Fruit fly (Drosophila melanogaster) whole organism, embryonic: ENCODE measurements around the gene CG15814.

Source experiments
- Asciz ChIP-seq: fragments of 200-800 bp; sonication (Bioruptor generic); optimal IDR thresholded peaks from 2 replicates; lab custom pipeline; 2017; ENCODE audit warnings: missing biosample characterization, mild to moderate bottlenecking, missing genetic modification characterization, missing genetic modification reagents
- Bgb ChIP-seq: fragments of 200-800 bp; sonication (Bioruptor generic); IDR thresholded peaks from 2 replicates; pipeline ENCODE4 v1.3.6; 2022; ENCODE audit warnings: missing biosample characterization, missing genetic modification characterization; ENCODE audit not compliant: partially characterized antibody
- CG10321 ChIP-seq: fragments of 200-800 bp; sonication (Bioruptor generic); IDR thresholded peaks from 2 replicates; pipeline ENCODE4 v1.3.6; 2022; ENCODE audit warnings: missing biosample characterization, missing genetic modification characterization
- CG10979 ChIP-seq: fragments of 200-800 bp; sonication (Bioruptor generic); optimal IDR thresholded peaks from 2 replicates; lab custom pipeline; 2018; ENCODE audit warnings: missing biosample characterization, mild to moderate bottlenecking, missing genetic modification characterization, moderate library complexity
- CG12769 ChIP-seq: fragments of 200-800 bp; sonication (Bioruptor generic); optimal IDR thresholded peaks from 2 replicates; lab custom pipeline; 2019; ENCODE audit warnings: missing biosample characterization, mild to moderate bottlenecking, missing genetic modification characterization, moderate library complexity
- CG15601 ChIP-seq: fragments of 200-800 bp; sonication (Bioruptor generic); optimal IDR thresholded peaks from 3 replicates; lab custom pipeline; 2019; ENCODE audit warnings: missing biosample characterization, mild to moderate bottlenecking, missing genetic modification characterization, moderate library complexity
- CG16779 ChIP-seq: fragments of 200-800 bp; sonication (Bioruptor generic); IDR thresholded peaks from 2 replicates; pipeline ENCODE4 v1.3.6; 2022; ENCODE audit warnings: missing biosample characterization, missing genetic modification characterization
- CG16815 ChIP-seq: fragments of 200-800 bp; sonication (Bioruptor generic); optimal IDR thresholded peaks from 3 replicates; lab custom pipeline; 2017; ENCODE audit warnings: missing biosample characterization, mild to moderate bottlenecking, missing genetic modification characterization
- CG17385 ChIP-seq: fragments of 200-800 bp; sonication (Bioruptor generic); optimal IDR thresholded peaks from 3 replicates; lab custom pipeline; 2018; ENCODE audit warnings: missing biosample characterization, mild to moderate bottlenecking, missing genetic modification characterization
- CG17612 ChIP-seq: fragments of 200-800 bp; sonication (Bioruptor generic); IDR thresholded peaks from 2 replicates; pipeline ENCODE4 v1.3.6; 2022; ENCODE audit warnings: missing biosample characterization, missing genetic modification characterization
- CG18476 ChIP-seq: fragments of 200-800 bp; sonication (Bioruptor generic); optimal IDR thresholded peaks from 2 replicates; lab custom pipeline; 2016; ENCODE audit warnings: missing biosample characterization, mild to moderate bottlenecking, missing genetic modification characterization
- CG3065 ChIP-seq: fragments of 200-800 bp; sonication (Bioruptor generic); optimal IDR thresholded peaks from 2 replicates; lab custom pipeline; 2016; ENCODE audit warnings: missing biosample characterization, missing genetic modification characterization
- CG3995 ChIP-seq: fragments of 200-800 bp; sonication (Bioruptor generic); optimal IDR thresholded peaks from 3 replicates; lab custom pipeline; 2016; ENCODE audit warnings: missing biosample characterization, missing genetic modification characterization
- CG6689 ChIP-seq: fragments of 200-800 bp; sonication (Bioruptor generic); IDR thresholded peaks from 2 replicates; pipeline ENCODE4 v1.3.6; 2022; ENCODE audit warnings: missing biosample characterization, missing genetic modification characterization
- CG7372 ChIP-seq: fragments of 200-800 bp; sonication (Bioruptor generic); IDR thresholded peaks from 2 replicates; pipeline ENCODE4 v1.3.6; 2022; ENCODE audit warnings: missing biosample characterization, missing genetic modification characterization
- CG7745 ChIP-seq: fragments of 200-800 bp; sonication (Bioruptor generic); optimal IDR thresholded peaks from 2 replicates; lab custom pipeline; 2018; ENCODE audit warnings: missing biosample characterization, mild to moderate bottlenecking, missing genetic modification characterization, moderate library complexity
- CG7987 ChIP-seq: fragments of 200-800 bp; sonication (Bioruptor generic); optimal IDR thresholded peaks from 2 replicates; lab custom pipeline; 2018; ENCODE audit warnings: missing biosample characterization, mild to moderate bottlenecking, missing genetic modification characterization, moderate library complexity
- CG9876 ChIP-seq: fragments of 200-800 bp; sonication (Bioruptor generic); optimal IDR thresholded peaks from 2 replicates; lab custom pipeline; 2016; ENCODE audit warnings: missing biosample characterization, missing genetic modification characterization
- CkIIα-i1 ChIP-seq: fragments of 200-800 bp; sonication (Bioruptor generic); IDR thresholded peaks from 2 replicates; pipeline ENCODE4 v1.3.6; 2022; ENCODE audit warnings: missing biosample characterization, missing genetic modification characterization
- CrebB ChIP-seq: fragments of 200-800 bp; sonication (Bioruptor generic); optimal IDR thresholded peaks from 3 replicates; lab custom pipeline; 2018; ENCODE audit warnings: missing biosample characterization, mild to moderate bottlenecking, missing genetic modification characterization
- Dip2 ChIP-seq: fragments of 200-800 bp; sonication (Bioruptor generic); IDR thresholded peaks from 2 replicates; pipeline ENCODE4 v1.3.6; 2022; ENCODE audit warnings: missing biosample characterization, missing genetic modification characterization
- Dip3 ChIP-seq: fragments of 200-800 bp; sonication (Bioruptor generic); optimal IDR thresholded peaks from 3 replicates; lab custom pipeline; 2016; ENCODE audit warnings: missing biosample characterization, missing genetic modification characterization
- Dp ChIP-seq: fragments of 200-800 bp; sonication (Bioruptor generic); optimal IDR thresholded peaks from 2 replicates; lab custom pipeline; 2018; ENCODE audit warnings: missing biosample characterization, mild to moderate bottlenecking, missing genetic modification characterization, moderate library complexity
- E2f1 ChIP-seq: fragments of 200-800 bp; sonication (Bioruptor generic); IDR thresholded peaks from 2 replicates; pipeline ENCODE4 v1.3.6; 2022; ENCODE audit warnings: missing biosample characterization, missing genetic modification characterization
- Fer3 ChIP-seq: fragments of 200-800 bp; sonication (Bioruptor generic); optimal IDR thresholded peaks from 2 replicates; lab custom pipeline; 2018; ENCODE audit warnings: missing biosample characterization, mild to moderate bottlenecking, missing genetic modification characterization, moderate library complexity
- Hr3 ChIP-seq: fragments of 200-800 bp; sonication (Bioruptor generic); optimal IDR thresholded peaks from 3 replicates; lab custom pipeline; 2016; ENCODE audit warnings: missing biosample characterization, missing genetic modification characterization
- Jarid2 ChIP-seq: fragments of 200-800 bp; sonication (Bioruptor generic); optimal IDR thresholded peaks from 3 replicates; lab custom pipeline; 2017; ENCODE audit warnings: mild to moderate bottlenecking, missing biosample characterization, missing genetic modification reagents, missing genetic modification characterization
- Oli ChIP-seq: fragments of 200-800 bp; sonication (Bioruptor generic); optimal IDR thresholded peaks from 2 replicates; lab custom pipeline; 2018; ENCODE audit warnings: missing biosample characterization, mild to moderate bottlenecking, missing genetic modification characterization, moderate library complexity
- Spps ChIP-seq: fragments of 200-800 bp; sonication (Bioruptor generic); optimal IDR thresholded peaks from 2 replicates; lab custom pipeline; 2018; ENCODE audit warnings: missing biosample characterization, mild to moderate bottlenecking, missing genetic modification characterization
- Vsx1 ChIP-seq: fragments of 200-800 bp; sonication (Bioruptor generic); optimal IDR thresholded peaks from 2 replicates; lab custom pipeline; 2017; ENCODE audit warnings: missing biosample characterization, mild to moderate bottlenecking, missing genetic modification characterization, missing genetic modification reagents
- ap ChIP-seq: fragments of 200-800 bp; sonication (Bioruptor generic); IDR thresholded peaks from 2 replicates; pipeline ENCODE4 v1.3.6; 2022; ENCODE audit warnings: missing biosample characterization, missing genetic modification characterization
- ato ChIP-seq: fragments of 200-800 bp; sonication (Bioruptor generic); IDR thresholded peaks from 2 replicates; pipeline ENCODE4 v1.3.6; 2022; ENCODE audit warnings: missing biosample characterization, missing genetic modification characterization; ENCODE audit not compliant: partially characterized antibody
- croc ChIP-seq: fragments of 200-800 bp; sonication (Bioruptor generic); conservative IDR thresholded peaks from 3 replicates; pipeline ENCODE4 v1.3.6; 2022; ENCODE audit warnings: missing biosample characterization, missing genetic modification characterization
- emc ChIP-seq: fragments of 200-800 bp; sonication (Bioruptor generic); optimal IDR thresholded peaks from 2 replicates; lab custom pipeline; 2016; ENCODE audit warnings: missing biosample characterization, missing genetic modification characterization
- eyg ChIP-seq: fragments of 200-800 bp; sonication (Bioruptor generic); optimal IDR thresholded peaks from 3 replicates; lab custom pipeline; 2016; ENCODE audit warnings: missing biosample characterization, missing genetic modification characterization
- gcm ChIP-seq: fragments of 200-800 bp; sonication (Bioruptor generic); optimal IDR thresholded peaks from 2 replicates; lab custom pipeline; 2019; ENCODE audit warnings: missing biosample characterization, mild to moderate bottlenecking, missing genetic modification characterization, moderate library complexity
- grn ChIP-seq: fragments of 200-800 bp; sonication (Bioruptor generic); optimal IDR thresholded peaks from 3 replicates; lab custom pipeline; 2017; ENCODE audit warnings: missing biosample characterization, missing genetic modification characterization
- gsb-n ChIP-seq: fragments of 200-800 bp; sonication (Bioruptor generic); optimal IDR thresholded peaks from 3 replicates; lab custom pipeline; 2018; ENCODE audit warnings: missing biosample characterization, mild to moderate bottlenecking, missing genetic modification characterization
- gt ChIP-seq: fragments of 200-800 bp; sonication (Bioruptor generic); IDR thresholded peaks from 2 replicates; pipeline ENCODE4 v1.3.6; 2022; ENCODE audit warnings: missing biosample characterization, missing genetic modification characterization
- ham ChIP-seq: fragments of 200-800 bp; sonication (Bioruptor generic); IDR thresholded peaks from 2 replicates; pipeline ENCODE4 v1.3.6; 2022; ENCODE audit warnings: missing biosample characterization, missing genetic modification characterization
- hb ChIP-seq: fragments of 200-800 bp; sonication (Bioruptor generic); IDR thresholded peaks from 3 replicates; pipeline ENCODE4 v1.3.6; 2022; ENCODE audit warnings: missing biosample characterization, missing genetic modification characterization; ENCODE audit not compliant: partially characterized antibody
- lola ChIP-seq, 3 experiments: fragments of >200 bp in 2 of 3; fragments of 200-800 bp in 1 of 3; sonication (Bioruptor generic) in 1 of 3; optimal IDR thresholded peaks; 2 replicates each; lab custom pipeline; 2017 to 2019; ENCODE audit warnings: missing biosample characterization in 3 of 3, missing genetic modification characterization in 3 of 3, mild to moderate bottlenecking in 1 of 3, moderate library complexity in 1 of 3
- oc ChIP-seq: fragments of 200-800 bp; sonication (Bioruptor generic); optimal IDR thresholded peaks from 2 replicates; lab custom pipeline; 2018; ENCODE audit warnings: missing biosample characterization, mild to moderate bottlenecking, missing genetic modification characterization, moderate library complexity
- onecut ChIP-seq: fragments of 200-800 bp; sonication (Bioruptor generic); IDR thresholded peaks from 2 replicates; pipeline ENCODE4 v1.3.6; 2022; ENCODE audit warnings: missing biosample characterization, missing genetic modification characterization
- pb ChIP-seq: fragments of 200-800 bp; sonication (Bioruptor generic); optimal IDR thresholded peaks from 3 replicates; lab custom pipeline; 2016; ENCODE audit warnings: missing biosample characterization, missing genetic modification characterization
- peb ChIP-seq: fragments of 200-800 bp; sonication (Bioruptor generic); IDR thresholded peaks from 2 replicates; pipeline ENCODE4 v1.3.6; 2022; ENCODE audit warnings: missing biosample characterization, missing genetic modification characterization
- pum ChIP-seq: fragments of 200-800 bp; sonication (Bioruptor generic); optimal IDR thresholded peaks from 2 replicates; lab custom pipeline; 2016; ENCODE audit warnings: missing biosample characterization, missing genetic modification characterization
- sisA ChIP-seq: fragments of 200-800 bp; sonication (Bioruptor generic); IDR thresholded peaks from 2 replicates; pipeline ENCODE4 v1.3.6; 2022; ENCODE audit warnings: missing biosample characterization, missing genetic modification characterization
- slou ChIP-seq: fragments of 200-800 bp; sonication (Bioruptor generic); optimal IDR thresholded peaks from 3 replicates; lab custom pipeline; 2016; ENCODE audit warnings: missing biosample characterization, missing genetic modification characterization
- sna ChIP-seq: fragments of 200-800 bp; sonication (Bioruptor generic); IDR thresholded peaks from 2 replicates; pipeline ENCODE4 v1.3.6; 2022; ENCODE audit warnings: missing biosample characterization, missing genetic modification characterization; ENCODE audit not compliant: partially characterized antibody
- stc ChIP-seq: fragments of 200-800 bp; sonication (Bioruptor generic); IDR thresholded peaks from 2 replicates; pipeline ENCODE4 v1.3.6; 2022; ENCODE audit warnings: missing biosample characterization, missing genetic modification characterization

CG15814 gene

DNA sequence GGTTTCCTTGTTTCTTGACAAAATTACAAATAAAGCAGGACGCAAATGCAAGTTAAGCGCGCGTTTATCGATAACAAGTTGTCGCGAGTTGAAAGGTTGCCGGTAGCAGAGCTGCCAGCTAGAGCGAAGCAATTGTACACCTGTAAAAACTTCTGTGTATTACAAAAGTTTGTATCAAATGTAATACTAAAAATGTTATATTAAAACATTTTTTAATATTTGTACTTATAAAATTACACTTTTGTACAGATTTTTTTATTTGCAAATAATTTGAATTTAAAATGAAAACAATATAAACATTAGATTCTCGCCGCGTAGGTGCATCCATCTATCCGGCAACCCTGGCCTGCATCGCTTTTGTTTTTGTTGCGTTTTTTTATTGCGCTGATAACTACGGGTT, 5.5 kb downstream of the CG15814 start, which contains the start of the genes CG8142 and Ucp4A (continued):
- peak; percentile 84 for TF ChIP-seq slou
- TF ChIP-seq Dip2, result peak; percentile 51; the same call in 1 of the 2 replicates
- peak; percentile 93 for TF ChIP-seq croc (GFP tag; lab: Robert Waterston, UW)
- peak; percentile 66 for TF ChIP-seq CrebB
- peak; percentile 88 for TF ChIP-seq CG16815 (GFP tag; lab: Kevin White, UChicago)
- peak; percentile 81 for TF ChIP-seq CG3065 (GFP tag; lab: Kevin White, UChicago)
- peak; percentile 78 for TF ChIP-seq oc (tag; lab: Kevin White, UChicago)
- no peak for TF ChIP-seq CG9876 (GFP tag; lab: Kevin White, UChicago)
- peak; percentile 21; the same call in 1 of the 2 replicates for TF ChIP-seq Bgb (GFP tag; lab: Robert Waterston, UW)
- no peak for TF ChIP-seq CG7745 (tag; lab: Kevin White, UChicago)
- TF ChIP-seq CG17385 (GFP tag; lab: Kevin White, UChicago), result peak; percentile 79
- TF ChIP-seq stc (GFP tag; lab: Robert Waterston, UW), result peak; percentile 94
- peak; percentile 92 for TF ChIP-seq Hr3 (GFP tag; lab: Kevin White, UChicago)
- TF ChIP-seq ato (GFP tag; lab: Robert Waterston, UW), result no peak
- peak; percentile 92 for TF ChIP-seq Fer3 (tag; lab: Kevin White, UChicago)
- no peak for TF ChIP-seq eyg (GFP tag; lab: Kevin White, UChicago)
- peak; percentile 62 for TF ChIP-seq Dip3 (GFP tag; lab: Kevin White, UChicago)
- TF ChIP-seq pb (GFP tag; lab: Kevin White, UChicago), result no peak
- TF ChIP-seq CG15601, result peak; percentile 90
- no peak for TF ChIP-seq sna
- TF ChIP-seq CG10979 (tag; lab: Kevin White, UChicago), result peak; percentile 90
- peak; percentile 82 for TF ChIP-seq onecut (GFP tag; lab: Robert Waterston, UW)
- peak; percentile 39 for TF ChIP-seq CG3995 (GFP tag; lab: Kevin White, UChicago)
- peak; percentile 85 for TF ChIP-seq gt (GFP tag; lab: Robert Waterston, UW)
- peak; percentile 76 for TF ChIP-seq Asciz (GFP tag; lab: Kevin White, UChicago)
- TF ChIP-seq CG16779 (GFP tag; lab: Robert Waterston, UW), result peak; percentile 86
- peak; percentile 96 for TF ChIP-seq CG7372 (GFP tag; lab: Robert Waterston, UW)
- peak in 1 of 3 experiments; percentile 87 for TF ChIP-seq lola (GFP tag; optimal IDR thresholded peaks at IDR 0.05; lab: Kevin White, UChicago)
- TF ChIP-seq CkIIα-i1, result no peak; the same call in 1 of the 2 replicates
- TF ChIP-seq gcm (GFP tag; lab: Kevin White, UChicago), result peak; percentile 84
- TF ChIP-seq hb (GFP tag; lab: Robert Waterston, UW), result no peak
- TF ChIP-seq Spps (tag; lab: Kevin White, UChicago), result peak; percentile 82
- peak; percentile 96 for TF ChIP-seq peb (GFP tag; lab: Robert Waterston, UW)
- TF ChIP-seq CG10321 (GFP tag; lab: Robert Waterston, UW), result peak; percentile 80
- peak; percentile 96 for TF ChIP-seq E2f1 (GFP tag; lab: Robert Waterston, UW)
- peak; percentile 66 for TF ChIP-seq pum (GFP tag; lab: Kevin White, UChicago)
- peak; percentile 89 for TF ChIP-seq Oli (tag; lab: Kevin White, UChicago)
- peak; percentile 98 for TF ChIP-seq CG6689 (GFP tag; lab: Robert Waterston, UW)
- TF ChIP-seq Vsx1 (GFP tag; lab: Kevin White, UChicago), result peak; percentile 68
- TF ChIP-seq CG7987 (GFP tag; lab: Kevin White, UChicago), result peak; percentile 9
- no peak for TF ChIP-seq Jarid2 (GFP tag; lab: Kevin White, UChicago)
- peak; percentile 88 for TF ChIP-seq gsb-n (tag; lab: Kevin White, UChicago)
- TF ChIP-seq CG17612 (GFP tag; lab: Robert Waterston, UW), result peak; percentile 79
- peak; percentile 71 for TF ChIP-seq Dp (GFP tag; lab: Kevin White, UChicago)
- TF ChIP-seq CG12769 (tag; lab: Kevin White, UChicago), result no peak
- peak; percentile 95 for TF ChIP-seq sisA (GFP tag; lab: Robert Waterston, UW)
- TF ChIP-seq emc (GFP tag; lab: Kevin White, UChicago), result no peak
- peak; percentile 19 for TF ChIP-seq grn (GFP tag; lab: Kevin White, UChicago)
- TF ChIP-seq ap (GFP tag; lab: Robert Waterston, UW), result peak; percentile 93
- peak; percentile 82; the same call in 1 of the 2 replicates for TF ChIP-seq ham (GFP tag; lab: Robert Waterston, UW)
- peak; percentile 82 for TF ChIP-seq CG18476 (GFP tag; lab: Kevin White, UChicago)
